Worm (Caenorhabditis elegans) whole organism, L1 larva: ENCODE results near the gene F49C12.4.

ENCODE experiments used
- egl-27 ChIP-seq, 2 experiments: fragments of 150-350 bp in 1 of 2; sonication (generic microtip); optimal IDR thresholded peaks; 3 replicates each; lab custom pipeline; 2017 to 2018; ENCODE audit warnings: missing biosample characterization in 2 of 2, missing genetic modification characterization in 2 of 2, missing genetic modification reagents in 2 of 2
- nhr-237 ChIP-seq: fragments of 150-350 bp; optimal IDR thresholded peaks from 2 replicates; lab custom pipeline; 2014; ENCODE audit warnings: missing biosample characterization, missing genetic modification characterization
- snu-23 ChIP-seq: sonication (generic microtip); optimal IDR thresholded peaks from 2 replicates; lab custom pipeline; 2016; ENCODE audit warnings: missing genetic modification characterization, missing compliant biosample characterization
- tbx-2 ChIP-seq: sonication (generic microtip); optimal IDR thresholded peaks from 2 replicates; lab custom pipeline; 2016; ENCODE audit warnings: missing genetic modification characterization, missing compliant biosample characterization
- ztf-11 ChIP-seq, 2 experiments: sonication (generic microtip); optimal IDR thresholded peaks; 2 replicates each; lab custom pipeline; 2016 to 2017; ENCODE audit warnings: missing genetic modification characterization in 2 of 2, missing biosample characterization in 1 of 2, missing compliant biosample characterization in 1 of 2

ce11 chrIV:9269796-9270195 is 34.1 kb downstream of the F49C12.4 start, which contains the start of gene flh-3:
- TF ChIP-seq snu-23 (GFP tag; lab: Kevin White, UChicago) (no peak), tbx-2 (no peak), ztf-11 (tag; optimal IDR thresholded peaks at IDR 0.05; lab: Kevin White, UChicago) (no peak), nhr-237 (tag; lab: Kevin White, UChicago) (no peak), egl-27 (tag; optimal IDR thresholded peaks at IDR 0.05; lab: Kevin White, UChicago) (no peak)
